Fruit fly (Drosophila melanogaster): Measurements from ENCODE around the gene CG13771.

Gene CG13771

dm6 chr2L:6706368-6706919 lies 43.0 kb upstream of the CG13771 start:
- peak; percentile 73; the same call in 1 of the 4 replicates for TF ChIP-seq chinmo (GFP tag; IDR thresholded peaks at IDR 0.05; ENCODE audit: partially characterized antibody)
- TF ChIP-seq sd (tag; optimal IDR thresholded peaks at IDR 0.05) = peak; percentile 43
- no peak for TF ChIP-seq p53 (GFP tag; optimal IDR thresholded peaks at IDR 0.05)
- peak; percentile 65; the same call in 1 of the 2 replicates for TF ChIP-seq vvl (GFP tag; IDR thresholded peaks at IDR 0.05)
- TF ChIP-seq ATbp (GFP tag; optimal IDR thresholded peaks at IDR 0.05) = no peak
- no peak for TF ChIP-seq CG17385 (GFP tag; optimal IDR thresholded peaks at IDR 0.05)
- TF ChIP-seq Pdp1 (GFP tag; optimal IDR thresholded peaks at IDR 0.05) = peak in 1 of 2 experiments; percentile 9
- peak; percentile 1 for TF ChIP-seq CG13894 (tag; optimal IDR thresholded peaks at IDR 0.05)
- TF ChIP-seq CG10462 (GFP tag; optimal IDR thresholded peaks at IDR 0.05) = no peak
- TF ChIP-seq C15 (GFP tag; IDR thresholded peaks at IDR 0.05) = no peak
- TF ChIP-seq abd-A (tag; optimal IDR thresholded peaks at IDR 0.05) = peak; percentile 74
- TF ChIP-seq oc (tag; optimal IDR thresholded peaks at IDR 0.05) = peak; percentile 16
- TF ChIP-seq en (GFP tag; optimal IDR thresholded peaks at IDR 0.05) = no peak
- no peak for TF ChIP-seq CG3847 (GFP tag; IDR thresholded peaks at IDR 0.05)
- TF ChIP-seq Awh (GFP tag; IDR thresholded peaks at IDR 0.05) = peak; percentile 69; the same call in 1 of the 2 replicates
- no peak for TF ChIP-seq schlank (tag; optimal IDR thresholded peaks at IDR 0.05)

dm6 chr2L:6705081-6705480 lies 41.7 kb upstream of the CG13771 start:
- TF ChIP-seq sna (GFP tag; IDR thresholded peaks at IDR 0.05; ENCODE audit: partially characterized antibody) = 0 out of 2 replicates have a peak, but pooled peaks have one; percentile 15
- TF ChIP-seq seq (GFP tag; IDR thresholded peaks at IDR 0.05) = no peak
- no peak for TF ChIP-seq zf30C (GFP tag; optimal IDR thresholded peaks at IDR 0.05)
- no peak for TF ChIP-seq Bteb2 (GFP tag; optimal IDR thresholded peaks at IDR 0.05)
- no peak for TF ChIP-seq CG7839 (tag; optimal IDR thresholded peaks at IDR 0.05)
- TF ChIP-seq ftz-f1 (GFP tag; optimal IDR thresholded peaks at IDR 0.05) = no peak
- TF ChIP-seq hth (optimal IDR thresholded peaks at IDR 0.05) = no peak
- no peak for TF ChIP-seq CG34376 (GFP tag; optimal IDR thresholded peaks at IDR 0.05)
- TF ChIP-seq Eip74EF (GFP tag; optimal IDR thresholded peaks at IDR 0.05) = no peak
- no peak for TF ChIP-seq CG3065 (GFP tag; optimal IDR thresholded peaks at IDR 0.05)
- TF ChIP-seq CG15696 (tag; optimal IDR thresholded peaks at IDR 0.05) = no peak
- TF ChIP-seq ac (GFP tag; optimal IDR thresholded peaks at IDR 0.05) = no peak
- no peak for TF ChIP-seq HmgZ (tag; optimal IDR thresholded peaks at IDR 0.05)
- no peak for TF ChIP-seq nom (GFP tag; optimal IDR thresholded peaks at IDR 0.05)
- TF ChIP-seq sisA (GFP tag; IDR thresholded peaks at IDR 0.05) = no peak
- no peak for TF ChIP-seq Hmx (GFP tag; optimal IDR thresholded peaks at IDR 0.05)
- no peak for TF ChIP-seq BEAF-32 (GFP tag; optimal IDR thresholded peaks at IDR 0.05)
- TF ChIP-seq CG6791 (GFP tag; IDR thresholded peaks at IDR 0.05; ENCODE audit: partially characterized antibody) = no peak
- TF ChIP-seq CG12769 (tag; optimal IDR thresholded peaks at IDR 0.05) = peak; percentile 16
- no peak for TF ChIP-seq CG10147 (GFP tag; optimal IDR thresholded peaks at IDR 0.05)
- TF ChIP-seq Gug (GFP tag; IDR thresholded peaks at IDR 0.05) = no peak
- TF ChIP-seq CG9932 (GFP tag; IDR thresholded peaks at IDR 0.05) = 0 out of 2 replicates have a peak, but pooled peaks have one; percentile 13
- TF ChIP-seq ase (GFP tag; IDR thresholded peaks at IDR 0.05) = no peak
- TF ChIP-seq Mrtf (GFP tag; IDR thresholded peaks at IDR 0.05) = no peak
- no peak for TF ChIP-seq klu (GFP tag; IDR thresholded peaks at IDR 0.05)
- no peak for TF ChIP-seq CG2875 (GFP tag; optimal IDR thresholded peaks at IDR 0.05)
- no peak for TF ChIP-seq CG10321 (GFP tag; IDR thresholded peaks at IDR 0.05)
- no peak for TF ChIP-seq crp (GFP tag; optimal IDR thresholded peaks at IDR 0.05)
- TF ChIP-seq tup (GFP tag; optimal IDR thresholded peaks at IDR 0.05) = no peak
- TF ChIP-seq CG10979 (tag; optimal IDR thresholded peaks at IDR 0.05) = no peak
- TF ChIP-seq aop (GFP tag; IDR thresholded peaks at IDR 0.05) = no peak
- no peak for TF ChIP-seq CG9215 (GFP tag; IDR thresholded peaks at IDR 0.05)
- TF ChIP-seq CG4854 (GFP tag; optimal IDR thresholded peaks at IDR 0.05) = no peak
